Worm (Caenorhabditis elegans) whole organism, L3 larva: ENCODE results near the gene ddo-3.

Experiments
- ZK546.5 ChIP-seq: sonication (generic microtip); optimal IDR thresholded peaks from 2 replicates; lab custom pipeline; 2017; ENCODE audit warnings: missing biosample characterization, missing genetic modification characterization
- aly-2 ChIP-seq: fragments of 150-350 bp; optimal IDR thresholded peaks from 2 replicates; lab custom pipeline; 2014; ENCODE audit warnings: missing biosample characterization, missing genetic modification characterization
- daf-12 ChIP-seq: fragments of 150-350 bp; optimal IDR thresholded peaks from 2 replicates; lab custom pipeline; 2014; ENCODE audit warnings: missing biosample characterization, missing genetic modification reagents, missing genetic modification characterization
- fkh-10 ChIP-seq: sonication (generic microtip); optimal IDR thresholded peaks from 2 replicates; lab custom pipeline; 2017; ENCODE audit warnings: missing biosample characterization, missing genetic modification reagents, missing genetic modification characterization
- mml-1 ChIP-seq: fragments of 150-350 bp; sonication (generic microtip); optimal IDR thresholded peaks from 3 replicates; lab custom pipeline; 2014; ENCODE audit warnings: missing biosample characterization, missing genetic modification characterization
- nhr-12 ChIP-seq: fragments of 150-350 bp; optimal IDR thresholded peaks from 2 replicates; lab custom pipeline; 2014; ENCODE audit warnings: missing biosample characterization, missing genetic modification characterization
- nhr-237 ChIP-seq: fragments of 150-350 bp; optimal IDR thresholded peaks from 2 replicates; lab custom pipeline; 2014; ENCODE audit warnings: missing biosample characterization, missing genetic modification characterization
- nhr-28 ChIP-seq: fragments of 150-350 bp; optimal IDR thresholded peaks from 2 replicates; lab custom pipeline; 2014; ENCODE audit warnings: missing biosample characterization, missing genetic modification characterization
- sea-2 ChIP-seq: fragments of 150-350 bp; sonication (generic microtip); optimal IDR thresholded peaks from 4 replicates; lab custom pipeline; 2014; ENCODE audit warnings: missing biosample characterization, missing genetic modification reagents, missing genetic modification characterization
- zag-1 ChIP-seq: fragments of 150-350 bp; optimal IDR thresholded peaks from 2 replicates; lab custom pipeline; 2014; ENCODE audit warnings: missing biosample characterization, missing genetic modification characterization

ce11 chrIII:6594069-6594468, 6.4 kb downstream of the ddo-3 start:
- no peak for TF ChIP-seq nhr-237 (tag; lab: Kevin White, UChicago)
- TF ChIP-seq zag-1 (tag; lab: Kevin White, UChicago), result no peak
- no peak for TF ChIP-seq aly-2 (tag; lab: Kevin White, UChicago)
- no peak for TF ChIP-seq fkh-10 (GFP tag; lab: Kevin White, UChicago)
- no peak for TF ChIP-seq nhr-12 (tag; lab: Kevin White, UChicago)
- no peak for TF ChIP-seq daf-12 (tag; lab: Kevin White, UChicago)
- no peak for TF ChIP-seq mml-1
- TF ChIP-seq nhr-28 (tag; lab: Kevin White, UChicago), result no peak
- no peak for TF ChIP-seq sea-2 (GFP tag; lab: Kevin White, UChicago)
- TF ChIP-seq ZK546.5 (tag; lab: Kevin White, UChicago), result no peak
